Fruit fly (Drosophila melanogaster): ENCODE results near the gene CG4770.

The CG4770 gene

DNA sequence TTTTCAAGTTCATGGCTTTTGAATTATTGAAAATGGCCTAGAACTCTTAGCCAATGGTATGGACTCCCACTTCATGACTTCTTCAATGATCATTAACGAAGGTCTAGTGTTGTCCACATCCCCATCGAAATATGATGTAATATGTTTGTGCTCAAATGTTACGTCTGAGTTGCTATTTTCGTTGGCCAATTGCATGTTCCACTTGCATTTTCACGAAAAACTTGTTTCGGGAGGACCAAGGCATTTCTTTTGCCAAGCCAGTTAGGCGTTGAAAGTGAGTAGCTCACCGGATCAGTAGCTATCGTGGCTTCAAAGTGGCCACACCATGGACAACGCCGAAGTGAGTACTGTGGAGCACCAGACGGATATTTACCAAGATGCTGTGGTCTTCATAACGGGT, at the start of gene CG4770:
Gene CG4770, plus strand, starts transcription at position 301 of the 400 bp plus-strand sequence.
- TF ChIP-seq noc (tag; optimal IDR thresholded peaks at IDR 0.05): no peak

DNA sequence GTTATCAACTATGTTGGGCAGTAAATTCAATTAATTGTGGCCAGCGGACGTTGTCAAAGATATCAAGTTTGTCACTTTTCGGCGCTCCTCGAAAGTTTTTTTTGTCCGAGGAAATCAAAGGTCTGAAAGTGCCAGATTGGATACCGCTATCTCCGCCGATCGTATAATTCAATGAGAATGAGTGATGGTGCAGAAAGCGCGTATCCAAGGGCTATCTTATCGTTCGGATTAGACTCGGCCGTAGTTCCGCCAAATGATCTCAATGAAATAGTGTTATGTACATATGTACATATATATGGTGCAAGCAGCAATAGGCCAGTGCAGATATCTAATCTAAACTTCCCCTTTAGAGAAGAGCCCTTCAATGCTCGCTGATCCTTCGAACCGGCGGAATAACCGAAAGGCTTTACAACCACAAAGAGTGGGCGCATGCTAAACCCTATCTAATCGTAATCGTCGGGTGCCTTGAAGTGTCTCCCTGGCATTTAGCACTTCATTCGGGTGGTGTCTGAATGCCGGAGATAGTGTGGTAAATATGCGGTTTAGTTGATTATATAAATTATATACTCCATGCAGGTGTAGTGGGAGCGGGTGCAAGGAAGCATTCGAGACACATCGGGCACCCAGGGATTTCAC, 45.1 kb upstream of the CG4770 start:
- peak; percentile 4 for TF ChIP-seq noc (tag; optimal IDR thresholded peaks at IDR 0.05)

DNA sequence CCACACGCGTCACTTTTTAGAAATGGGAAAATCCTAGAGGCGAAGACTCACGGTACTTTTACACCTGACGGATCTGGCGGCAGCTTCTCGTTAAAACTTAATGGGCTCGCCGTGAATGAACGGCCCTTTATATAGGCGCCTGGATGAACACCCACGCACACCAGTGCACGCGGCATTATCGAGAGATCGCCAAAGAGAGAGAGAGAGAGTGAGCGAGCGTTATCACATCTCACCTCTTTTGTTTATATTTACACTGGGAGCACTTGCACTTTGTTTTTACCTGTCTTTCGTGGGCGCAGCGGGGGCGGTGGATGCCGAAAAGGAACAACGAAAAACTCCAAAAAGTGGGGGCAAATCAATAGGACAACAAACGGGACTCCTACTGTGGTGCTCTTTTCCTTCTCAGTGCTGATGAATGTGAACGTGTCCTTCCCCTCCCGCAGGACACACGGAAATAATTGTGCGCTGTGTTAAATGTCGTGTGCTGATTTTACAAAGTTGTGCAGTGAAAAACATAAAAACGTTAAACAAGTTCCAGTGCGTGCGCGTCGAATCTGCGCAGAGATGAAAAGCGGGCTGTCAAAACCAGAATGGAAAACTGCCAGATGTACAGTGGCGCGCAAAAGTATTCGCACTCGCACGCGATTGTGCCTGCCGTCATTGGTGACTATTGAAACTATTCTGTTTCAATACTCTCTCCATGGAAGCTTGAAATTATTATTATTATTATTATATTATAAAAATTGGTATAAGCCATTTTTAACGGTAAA, 43.0 kb upstream of the CG4770 start, which contains the start of gene Mrp5:
Gene Mrp5, minus strand, starts transcription at position 561 of the 770 bp plus-strand sequence.
- TF ChIP-seq noc (tag; optimal IDR thresholded peaks at IDR 0.05): no peak

- TF ChIP-seq noc (tag; optimal IDR thresholded peaks at IDR 0.05): no peak
These were observed 40.8 kb upstream of the CG4770 start, which contains the start of the genes CG17186 and Arc42 for dm6 chr3R:19877427-19878076. CG17186 (minus strand) TSS chr3R:19877514. Arc42 (plus strand) TSS chr3R:19877737.

dm6 chr3R:19879470-19880052, 38.7 kb upstream of the CG4770 start, which contains the start of gene Ask1:
Ask1 (plus strand) TSS chr3R:19879719.
- no peak for TF ChIP-seq noc (tag; optimal IDR thresholded peaks at IDR 0.05)

DNA sequence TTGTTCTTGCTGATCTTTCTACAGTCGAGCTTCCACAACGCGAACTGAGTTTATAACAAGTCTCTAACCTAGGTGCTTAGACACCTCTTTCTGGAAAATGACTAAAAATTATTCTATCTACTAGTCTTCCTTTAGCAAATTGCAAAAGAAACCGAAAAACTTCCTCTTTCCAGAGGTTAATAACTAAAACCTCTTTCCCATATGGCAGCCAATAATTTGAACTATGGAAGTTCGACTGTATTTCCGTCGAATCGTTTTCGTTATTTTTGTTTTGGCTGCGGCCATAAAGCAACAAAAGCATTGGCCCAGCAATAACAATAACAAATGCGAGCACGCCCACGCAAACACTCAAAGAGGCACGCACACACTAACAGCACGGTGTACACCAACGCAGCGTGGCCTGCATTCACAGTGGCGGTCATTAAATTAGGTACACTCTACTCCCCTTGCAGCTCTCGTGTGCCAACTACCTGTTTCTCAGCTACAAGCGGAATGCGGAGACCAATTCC, 37.8 kb upstream of the CG4770 start:
- TF ChIP-seq noc (tag; optimal IDR thresholded peaks at IDR 0.05): peak; percentile 88

dm6 chr3R:19888156-19888784, 30.0 kb upstream of the CG4770 start, which contains the start of gene ninaE:
ninaE (minus strand) TSS chr3R:19888206.
- TF ChIP-seq noc (tag; optimal IDR thresholded peaks at IDR 0.05): no peak

- peak; percentile 92 for TF ChIP-seq noc (tag; optimal IDR thresholded peaks at IDR 0.05)
These were observed 28.6 kb upstream of the CG4770 start for dm6 chr3R:19889603-19890187.

DNA sequence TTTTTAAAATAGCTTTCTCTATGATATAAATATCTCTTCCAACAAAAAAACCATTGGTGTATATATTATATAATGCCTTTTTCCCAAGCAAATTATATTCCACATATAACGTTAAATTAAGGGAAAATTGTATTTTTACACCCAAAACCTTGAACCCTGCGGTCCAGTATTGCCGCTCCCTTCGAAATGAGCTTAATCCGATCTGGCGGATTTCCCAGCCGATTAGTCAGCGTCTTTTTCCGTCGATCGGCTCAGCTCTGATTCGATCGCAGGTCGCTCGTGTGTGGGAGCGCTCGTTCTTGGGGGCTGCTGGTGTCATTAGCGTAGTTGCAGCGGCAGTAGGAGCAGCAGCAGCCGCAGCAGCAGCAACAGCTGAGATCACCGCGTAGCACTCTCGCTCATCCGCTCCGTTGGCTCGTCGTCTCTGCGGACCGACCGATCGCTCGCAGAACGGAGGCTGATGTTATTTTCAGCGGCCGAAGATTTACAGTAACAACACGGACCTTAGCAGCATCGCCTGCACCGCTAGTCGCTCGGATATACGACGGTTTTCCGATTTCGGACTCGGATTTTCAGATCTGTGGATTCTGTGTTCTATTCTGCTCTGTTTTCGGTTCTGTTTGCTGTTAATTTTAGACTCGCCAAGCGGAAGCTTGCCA, 27.8 kb upstream of the CG4770 start, which contains the start of gene CG4733:
Gene CG4733, plus strand, starts transcription at position 350 of the 659 bp plus-strand sequence.
- no peak for TF ChIP-seq noc (tag; optimal IDR thresholded peaks at IDR 0.05)

DNA sequence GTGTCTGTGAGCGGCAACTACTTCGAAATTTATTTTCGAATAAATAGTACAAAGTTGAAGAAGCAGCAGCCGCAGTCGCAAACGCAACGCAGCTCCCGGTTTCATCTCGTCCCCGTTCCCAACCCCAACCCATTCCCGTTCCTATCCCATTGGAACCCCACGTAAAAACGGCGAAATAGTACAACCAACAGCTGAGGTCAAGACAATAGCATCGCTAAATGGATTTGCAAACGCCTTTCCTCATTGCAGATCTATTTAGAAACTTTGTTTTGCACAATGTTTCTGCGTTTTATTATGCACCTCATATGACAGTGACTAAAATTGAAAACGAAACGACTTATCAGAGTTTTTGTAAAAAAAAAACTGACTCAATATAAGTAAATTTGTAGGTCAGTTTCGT, 26.9 kb upstream of the CG4770 start:
- TF ChIP-seq noc (tag; optimal IDR thresholded peaks at IDR 0.05): no peak

DNA sequence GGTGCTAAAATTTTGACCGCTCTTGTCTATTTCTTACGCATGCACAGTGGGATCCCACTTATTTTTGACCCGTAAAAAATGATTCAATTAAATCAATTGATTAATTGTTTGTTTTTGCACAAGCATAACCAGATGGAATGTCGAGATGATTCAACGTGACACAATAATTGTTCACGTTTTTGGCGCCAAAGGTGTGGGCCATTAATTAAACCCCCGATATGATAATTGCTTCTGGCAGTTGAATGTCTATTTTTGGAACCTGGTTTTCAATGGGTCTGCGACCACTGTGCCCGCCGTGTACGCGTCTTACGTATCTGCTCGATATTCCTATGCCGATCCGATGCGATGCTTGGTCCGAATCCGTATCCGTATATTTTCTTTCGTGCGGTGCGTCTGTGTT, 26.3 kb upstream of the CG4770 start:
- TF ChIP-seq noc (tag; optimal IDR thresholded peaks at IDR 0.05): peak; percentile 53

- no peak for TF ChIP-seq noc (tag; optimal IDR thresholded peaks at IDR 0.05)
These were observed 23.0 kb upstream of the CG4770 start for dm6 chr3R:19895305-19895704.

dm6 chr3R:19901742-19902141, 16.6 kb upstream of the CG4770 start:
- no peak for TF ChIP-seq noc (tag; optimal IDR thresholded peaks at IDR 0.05)

DNA sequence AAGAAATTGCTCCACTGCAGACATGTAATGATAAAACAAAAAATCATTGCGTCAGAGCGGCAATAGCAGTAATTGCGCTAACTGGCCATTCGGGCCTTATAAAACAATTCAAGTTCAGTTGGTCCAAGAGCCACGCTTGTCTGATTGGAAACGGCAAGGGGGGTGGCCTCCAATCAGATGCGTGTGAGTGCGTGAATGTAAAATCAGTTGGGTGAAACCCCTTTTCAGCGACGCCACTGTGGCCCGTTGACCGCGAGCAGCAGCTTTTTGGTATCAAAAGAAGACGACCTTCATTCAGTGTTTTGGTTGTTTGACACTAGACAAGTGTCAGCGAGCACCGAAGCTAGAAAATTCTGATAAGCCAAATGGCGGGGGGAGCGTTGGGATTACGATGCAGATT, 16.0 kb upstream of the CG4770 start:
- peak; percentile 14 for TF ChIP-seq noc (tag; optimal IDR thresholded peaks at IDR 0.05)
